Worm (Caenorhabditis elegans): Measurements from ENCODE around the gene F22F7.7.

ce11 chrV:2159331-2159730, 19.5 kb upstream of the F22F7.7 start, which contains the start of gene C45H4.14:
- no peak for TF ChIP-seq zfh-2 (GFP tag; conservative IDR thresholded peaks at IDR 0.05)
- TF ChIP-seq pha-4 (tag; optimal IDR thresholded peaks at IDR 0.05): no peak
- no peak for TF ChIP-seq tlf-1 (GFP tag; optimal IDR thresholded peaks at IDR 0.05)
- TF ChIP-seq him-1 (tag; optimal IDR thresholded peaks at IDR 0.05): no peak
- TF ChIP-seq nfya-2 (GFP tag; IDR thresholded peaks at IDR 0.05): no peak
- no peak for TF ChIP-seq dpl-1 (GFP tag; optimal IDR thresholded peaks at IDR 0.05)

All from whole organism, young adult.